Worm (Caenorhabditis elegans): ENCODE results near the gene fcmt-1.
"Not testable (repeated sequence)": the region's sequence is repeated elsewhere in the genome, so short reads cannot be mapped to it uniquely, and the experiment has no call there.

fcmt-1 gene

DNA sequence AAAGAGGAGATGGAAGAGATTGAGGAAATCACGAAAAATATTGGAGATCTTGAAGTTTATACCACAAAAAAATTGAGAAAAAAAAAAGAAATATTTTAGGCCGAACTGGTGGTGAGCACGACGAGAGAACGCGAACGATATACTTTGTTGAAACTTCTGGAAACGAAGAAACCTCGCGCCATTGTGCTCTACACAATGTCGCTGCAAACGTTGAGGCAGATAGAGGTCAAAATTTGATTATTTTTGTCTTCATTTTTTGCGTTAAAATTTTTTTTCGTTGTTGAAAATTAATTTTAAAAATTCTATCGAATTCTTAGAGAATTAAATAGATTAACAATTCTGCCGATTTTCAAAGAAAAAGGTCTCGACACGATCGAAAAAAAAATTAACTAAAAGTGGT, 8.7 kb downstream of the fcmt-1 start:
- no peak for TF ChIP-seq C16A3.4 (tag; optimal IDR thresholded peaks at IDR 0.05)
- TF ChIP-seq rnt-1 (tag; optimal IDR thresholded peaks at IDR 0.05) = no peak
- TF ChIP-seq fkh-4 (tag; optimal IDR thresholded peaks at IDR 0.05; ENCODE audit: borderline replicate concordance) = no peak
- no peak for TF ChIP-seq ztf-4 (tag; optimal IDR thresholded peaks at IDR 0.05)
- TF ChIP-seq aha-1 (tag; optimal IDR thresholded peaks at IDR 0.05) = no peak
- no peak for TF ChIP-seq hpl-2 (GFP tag; optimal IDR thresholded peaks at IDR 0.05)
- no peak for TF ChIP-seq nhr-12 (tag; optimal IDR thresholded peaks at IDR 0.05)
- TF ChIP-seq irx-1 (tag; optimal IDR thresholded peaks at IDR 0.05) = no peak
- no peak for TF ChIP-seq unc-30 (tag; optimal IDR thresholded peaks at IDR 0.05)
- TF ChIP-seq lin-39 (tag; optimal IDR thresholded peaks at IDR 0.05) = no peak
- TF ChIP-seq nhr-77 (tag; optimal IDR thresholded peaks at IDR 0.05) = no peak
- TF ChIP-seq fos-1 (tag; optimal IDR thresholded peaks at IDR 0.05) = no peak
- no peak for TF ChIP-seq grh-1 (GFP tag; IDR thresholded peaks at IDR 0.05)
- no peak for TF ChIP-seq fkh-8 (tag; optimal IDR thresholded peaks at IDR 0.05)
- no peak for TF ChIP-seq nhr-71 (tag; optimal IDR thresholded peaks at IDR 0.05)

DNA sequence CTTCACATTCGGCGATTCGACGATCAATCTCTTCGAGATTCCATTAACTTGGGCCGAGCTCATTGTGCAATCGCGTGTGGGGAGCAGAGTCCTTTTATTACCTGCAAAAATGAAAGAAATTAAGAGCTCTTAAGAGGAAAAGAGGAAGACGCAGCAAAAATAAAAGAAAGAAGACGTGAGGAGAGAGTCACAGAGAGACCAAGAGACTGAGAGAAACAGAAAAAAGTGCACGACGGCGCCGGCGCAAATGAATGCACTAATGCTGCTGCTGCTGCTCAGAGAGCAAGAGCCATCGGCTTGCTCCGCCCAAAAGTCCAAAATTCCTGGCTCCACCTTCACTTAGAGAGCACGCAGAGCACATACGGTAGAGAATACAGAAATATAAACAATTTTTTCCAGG, 9.2 kb downstream of the fcmt-1 start, which contains the start of gene inos-1:
TSS of gene inos-1 (minus strand) at position 101 of the 400 bp plus-strand sequence.
- TF ChIP-seq mef-2 (tag; optimal IDR thresholded peaks at IDR 0.05) (no peak), ztf-4 (tag; optimal IDR thresholded peaks at IDR 0.05) (no peak), vab-15 (tag; optimal IDR thresholded peaks at IDR 0.05) (no peak)

DNA sequence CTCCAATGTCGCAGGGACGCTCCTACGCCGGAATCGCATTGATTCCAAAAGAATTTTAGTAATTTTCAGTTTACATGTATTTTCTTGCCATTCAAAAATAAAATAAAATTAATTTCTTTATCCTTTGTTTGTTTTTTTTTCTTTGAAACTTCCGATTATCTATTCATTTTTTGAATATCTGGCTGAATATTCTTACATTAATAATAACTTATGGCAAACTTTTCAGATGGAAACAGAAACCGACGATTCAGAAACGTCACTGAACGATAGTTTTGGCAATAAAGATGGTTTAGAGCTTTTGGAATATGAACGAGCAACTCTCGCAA, 13.5 kb downstream of the fcmt-1 start, which contains the start of gene xpf-1:
TSS of gene xpf-1 (plus strand) at position 227 of the 326 bp plus-strand sequence.
- TF ChIP-seq nhr-47 (tag; optimal IDR thresholded peaks at IDR 0.05) (no peak), zag-1 (tag; optimal IDR thresholded peaks at IDR 0.05) (no peak)

DNA sequence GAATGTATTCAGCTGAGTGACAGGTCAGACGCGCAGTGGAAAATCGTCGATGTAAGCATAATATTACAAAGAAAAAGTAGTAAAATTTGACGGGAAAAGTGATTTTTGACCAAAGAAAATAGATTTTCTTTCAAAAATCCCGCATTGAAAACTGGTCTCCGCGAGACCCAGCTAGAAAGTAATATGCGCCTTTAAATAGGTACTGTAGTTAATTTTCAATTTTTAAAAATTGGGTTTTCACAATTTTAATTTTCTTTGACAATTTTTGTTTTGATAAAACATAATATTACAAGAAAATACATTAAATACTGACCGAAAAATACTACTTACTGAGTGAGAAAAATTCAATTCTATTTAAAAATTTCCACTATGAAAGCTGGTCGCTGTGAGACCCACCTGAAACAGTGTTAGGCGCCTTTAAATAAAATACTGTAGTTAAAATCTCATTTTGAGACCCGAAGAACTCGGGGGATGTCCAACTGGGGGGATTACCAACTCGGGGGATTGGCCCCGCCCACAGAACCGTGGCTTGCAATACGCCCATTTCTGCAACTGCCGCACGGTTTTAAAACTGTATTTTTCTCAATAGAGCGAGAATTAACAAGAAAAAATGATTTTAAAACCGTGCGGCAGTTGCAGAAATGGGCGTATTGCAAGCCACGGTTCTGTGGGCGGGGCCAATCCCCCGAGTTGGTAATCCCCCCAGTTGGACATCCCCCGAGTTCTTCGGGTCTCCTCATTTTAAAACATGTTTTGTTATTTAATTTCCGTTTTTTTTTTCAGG, 14.0 kb downstream of the fcmt-1 start, which contains the start of gene tars-1:
TSS of gene tars-1 (minus strand) at position 497 of the 784 bp plus-strand sequence.
- TF ChIP-seq lin-35 (GFP tag; optimal IDR thresholded peaks at IDR 0.05) (peak in 1 of 2 experiments; percentile 23), lsy-2 (tag; optimal IDR thresholded peaks at IDR 0.05) (peak in 1 of 2 experiments; percentile 14), nhr-71 (tag; optimal IDR thresholded peaks at IDR 0.05) (peak; percentile 12), nhr-19 (GFP tag; conservative IDR thresholded peaks at IDR 0.05) (0 out of 2 replicates have a peak, but pooled peaks have one; percentile 11), snu-23 (GFP tag; optimal IDR thresholded peaks at IDR 0.05) (peak; percentile 6), nhr-90 (tag; optimal IDR thresholded peaks at IDR 0.05; ENCODE audit: poor library complexity) (peak; percentile 10), efl-1 (GFP tag; optimal IDR thresholded peaks at IDR 0.05 in 1 of 2) (peak in 1 of 2 experiments; percentile 23)
- TF ChIP-seq efl-1 (optimal IDR thresholded peaks at IDR 0.05) = not testable (repeated sequence)

DNA sequence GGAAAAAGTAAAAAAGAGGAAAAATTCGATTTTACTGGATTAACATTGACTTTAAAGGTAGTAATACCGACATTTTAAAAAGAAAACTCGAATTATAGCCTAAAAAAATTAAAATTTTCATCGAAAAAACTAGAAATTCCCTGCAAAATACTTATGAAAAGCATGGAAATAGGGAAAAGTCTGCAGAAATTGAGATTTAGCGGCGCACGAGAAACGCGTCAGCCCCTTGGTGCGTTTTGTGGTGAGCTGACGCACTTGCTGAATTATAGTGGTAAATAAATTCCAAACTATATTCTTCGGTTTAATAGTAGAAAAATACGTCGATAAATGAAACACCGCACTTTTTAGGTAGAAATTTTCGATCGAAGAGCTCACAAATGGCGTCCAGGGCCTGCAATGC, 14.9 kb downstream of the fcmt-1 start:
- TF ChIP-seq hpl-2 (GFP tag; optimal IDR thresholded peaks at IDR 0.05) (no peak), nhr-20 (tag; optimal IDR thresholded peaks at IDR 0.05) (peak; percentile 58), C04F5.9 (tag; optimal IDR thresholded peaks at IDR 0.05) (peak; percentile 3), nhr-90 (tag; optimal IDR thresholded peaks at IDR 0.05; ENCODE audit: poor library complexity) (no peak), ztf-11 (tag; optimal IDR thresholded peaks at IDR 0.05) (no peak), elt-2 (tag; optimal IDR thresholded peaks at IDR 0.05) (no peak), egl-27 (tag; optimal IDR thresholded peaks at IDR 0.05) (no peak), C16A3.4 (tag; optimal IDR thresholded peaks at IDR 0.05) (peak; percentile 53), zip-4 (GFP tag; optimal IDR thresholded peaks at IDR 0.05) (no peak), mdl-1 (tag; optimal IDR thresholded peaks at IDR 0.05) (no peak), pag-3 (tag; optimal IDR thresholded peaks at IDR 0.05; ENCODE audit: borderline replicate concordance, insufficient read depth) (no peak), ama-1 (optimal IDR thresholded peaks at IDR 0.05) (no peak), mep-1 (tag; optimal IDR thresholded peaks at IDR 0.05) (peak; percentile 32), egl-13 (tag; optimal IDR thresholded peaks at IDR 0.05) (no peak), ceh-88 (GFP tag; IDR thresholded peaks at IDR 0.05) (no peak), pqm-1 (tag; optimal IDR thresholded peaks at IDR 0.05) (no peak), unc-130 (tag; optimal IDR thresholded peaks at IDR 0.05) (peak; percentile 18), isw-1 (GFP tag; IDR thresholded peaks at IDR 0.05) (no peak), skn-1 (tag; optimal IDR thresholded peaks at IDR 0.05) (peak; percentile 42), ceh-82 (tag; optimal IDR thresholded peaks at IDR 0.05) (peak in 1 of 3 experiments; percentile 35), nhr-77 (tag; optimal IDR thresholded peaks at IDR 0.05) (no peak), lin-35 (GFP tag; optimal IDR thresholded peaks at IDR 0.05) (peak; percentile 43 to 78), nhr-71 (tag; optimal IDR thresholded peaks at IDR 0.05) (peak; percentile 24), mef-2 (tag; optimal IDR thresholded peaks at IDR 0.05) (no peak), hlh-17 (GFP tag; optimal IDR thresholded peaks at IDR 0.05; ENCODE audit: borderline replicate concordance) (no peak)

All from whole organism, L1 larva.